Worm (Caenorhabditis elegans) whole organism, young adult: Measurements from ENCODE around the gene adah-1.
A peak's percentile ranks its signal among the peaks of the same experiment; 100 is the strongest.

Experiments used
- B0035.1 ChIP-seq: sonication (generic microtip); optimal IDR thresholded peaks from 2 replicates; lab custom pipeline; 2016; ENCODE audit warnings: missing genetic modification characterization, mild to moderate bottlenecking, missing compliant biosample characterization, missing genotype, missing genetic modification reagents
- B0336.3 ChIP-seq: fragments of 200-800 bp; sonication (Bioruptor generic); IDR thresholded peaks from 2 replicates; pipeline ENCODE4 v1.3.6; 2022; ENCODE audit warnings: missing genetic modification characterization, missing compliant biosample characterization
- C06A6.2 ChIP-seq: fragments of 200-800 bp; sonication (Bioruptor generic); conservative IDR thresholded peaks from 2 replicates; pipeline ENCODE4 v1.3.6; 2022; ENCODE audit warnings: missing genetic modification characterization, missing compliant biosample characterization
- F33H1.4 ChIP-seq: fragments of 200-800 bp; sonication (Bioruptor generic); IDR thresholded peaks from 2 replicates; pipeline ENCODE4 v1.3.6; 2022; ENCODE audit warnings: missing genetic modification reagents, missing genetic modification characterization, missing compliant biosample characterization
- T26A5.8 ChIP-seq: sonication (generic microtip); optimal IDR thresholded peaks from 2 replicates; lab custom pipeline; 2016; ENCODE audit warnings: missing genetic modification characterization, missing compliant biosample characterization
- Y67H2A.10 ChIP-seq: fragments of 200-800 bp; sonication (Bioruptor generic); conservative IDR thresholded peaks from 2 replicates; pipeline ENCODE4 v1.3.6; 2022; ENCODE audit warnings: missing genetic modification reagents, missing genetic modification characterization, missing compliant biosample characterization
- Y79H2A.3 ChIP-seq: fragments of 200-800 bp; sonication (Bioruptor generic); conservative IDR thresholded peaks from 2 replicates; pipeline ENCODE4 v1.3.6; 2022; ENCODE audit warnings: missing genetic modification reagents, missing genetic modification characterization, missing compliant biosample characterization
- Y95B8A.8 ChIP-seq: fragments of 200-800 bp; sonication (Bioruptor generic); IDR thresholded peaks from 2 replicates; pipeline ENCODE4 v1.3.6; 2022; ENCODE audit warnings: missing genetic modification reagents, missing genetic modification characterization, missing compliant biosample characterization
- akir-1 ChIP-seq: fragments of 200-800 bp; sonication (Bioruptor generic); optimal IDR thresholded peaks from 2 replicates; lab custom pipeline; 2018; ENCODE audit warnings: mild to moderate bottlenecking, missing genetic modification characterization, moderate library complexity, missing compliant biosample characterization
- atf-7 ChIP-seq: sonication (generic microtip); optimal IDR thresholded peaks from 2 replicates; lab custom pipeline; 2017; ENCODE audit warnings: mild to moderate bottlenecking, missing genetic modification characterization, missing compliant biosample characterization
- attf-5 ChIP-seq: fragments of 200-800 bp; sonication (Bioruptor generic); optimal IDR thresholded peaks from 2 replicates; lab custom pipeline; 2018; ENCODE audit warnings: mild to moderate bottlenecking, missing genetic modification characterization, missing compliant biosample characterization
- ccch-3 ChIP-seq: fragments of 200-800 bp; sonication (Bioruptor generic); optimal IDR thresholded peaks from 2 replicates; lab custom pipeline; 2018; ENCODE audit warnings: mild to moderate bottlenecking, missing genetic modification characterization, missing compliant biosample characterization
- cebp-1 ChIP-seq, 2 experiments: fragments of 200-800 bp in 1 of 2; sonication (Bioruptor generic) in 1 of 2; sonication (generic microtip) in 1 of 2; IDR thresholded peaks in 1 of 2; optimal IDR thresholded peaks in 1 of 2; 2 replicates each; pipeline versions ENCODE4 v1.3.6 to Lab custom; 2017 to 2022; ENCODE audit warnings: missing compliant biosample characterization in 2 of 2, missing genetic modification characterization in 2 of 2, mild to moderate bottlenecking in 1 of 2, missing genetic modification reagents in 1 of 2, moderate library complexity in 1 of 2
- ceh-100 ChIP-seq: fragments of 200-800 bp; sonication (Bioruptor generic); IDR thresholded peaks from 2 replicates; pipeline ENCODE4 v1.3.6; 2022; ENCODE audit warnings: missing genetic modification reagents, missing genetic modification characterization, missing compliant biosample characterization
- dox-1 ChIP-seq: fragments of 200-800 bp; sonication (Bioruptor generic); IDR thresholded peaks from 2 replicates; pipeline ENCODE4 v1.3.6; 2022; ENCODE audit warnings: missing genetic modification reagents, missing genetic modification characterization, missing compliant biosample characterization
- dpff-1 ChIP-seq: sonication (generic microtip); optimal IDR thresholded peaks from 2 replicates; lab custom pipeline; 2017; ENCODE audit warnings: mild to moderate bottlenecking, missing genetic modification characterization, missing compliant biosample characterization
- dpl-1 ChIP-seq: fragments of 150-350 bp; optimal IDR thresholded peaks from 2 replicates; lab custom pipeline; 2014; ENCODE audit warnings: missing biosample characterization, missing genetic modification reagents, missing genetic modification characterization
- egl-44 ChIP-seq: fragments of 200-800 bp; sonication (Bioruptor generic); IDR thresholded peaks from 2 replicates; pipeline ENCODE4 v1.3.6; 2022; ENCODE audit warnings: missing genetic modification reagents, missing genetic modification characterization, missing compliant biosample characterization
- egrh-3 ChIP-seq: fragments of 200-800 bp; sonication (Bioruptor generic); IDR thresholded peaks from 2 replicates; pipeline ENCODE4 v1.3.6; 2022; ENCODE audit warnings: missing genetic modification reagents, missing genetic modification characterization, missing compliant biosample characterization
- fkh-3 ChIP-seq: sonication (generic microtip); optimal IDR thresholded peaks from 2 replicates; lab custom pipeline; 2016; ENCODE audit warnings: mild to moderate bottlenecking, missing genetic modification characterization, missing compliant biosample characterization
- hsf-1 ChIP-seq: fragments of 200-800 bp; sonication (Bioruptor generic); IDR thresholded peaks from 2 replicates; pipeline ENCODE4 v1.3.6; 2022; ENCODE audit warnings: missing genetic modification reagents, missing genetic modification characterization, missing compliant biosample characterization
- lin-40 ChIP-seq: sonication (generic microtip); optimal IDR thresholded peaks from 2 replicates; lab custom pipeline; 2016; ENCODE audit warnings: missing genetic modification characterization, mild to moderate bottlenecking, missing compliant biosample characterization, missing genotype, missing genetic modification reagents
- mel-28 ChIP-seq: sonication (generic microtip); optimal IDR thresholded peaks from 2 replicates; lab custom pipeline; 2016; ENCODE audit warnings: borderline replicate concordance, mild to moderate bottlenecking, missing genetic modification characterization, missing compliant biosample characterization
- nfya-1 ChIP-seq: sonication (generic microtip); optimal IDR thresholded peaks from 2 replicates; lab custom pipeline; 2017; ENCODE audit warnings: antibody characterized with exemption, missing compliant biosample characterization, missing genetic modification characterization, borderline replicate concordance; ENCODE audit not compliant: insufficient read depth
- nhr-27 ChIP-seq: fragments of 200-800 bp; sonication (Bioruptor generic); optimal IDR thresholded peaks from 2 replicates; lab custom pipeline; 2018; ENCODE audit warnings: mild to moderate bottlenecking, missing genetic modification characterization, moderate library complexity, missing compliant biosample characterization
- nhr-80 ChIP-seq: sonication (generic microtip); optimal IDR thresholded peaks from 2 replicates; lab custom pipeline; 2016; ENCODE audit warnings: missing genetic modification characterization, missing compliant biosample characterization
- rcor-1 ChIP-seq: fragments of 200-800 bp; sonication (Bioruptor generic); IDR thresholded peaks from 2 replicates; pipeline ENCODE4 v1.3.6; 2022; ENCODE audit warnings: missing genetic modification reagents, missing genetic modification characterization, missing compliant biosample characterization
- rec-8 ChIP-seq, 2 experiments: sonication (generic microtip); optimal IDR thresholded peaks; 2 replicates each; lab custom pipeline; 2016; ENCODE audit warnings: mild to moderate bottlenecking in 2 of 2, missing genetic modification characterization in 2 of 2, missing genetic modification reagents in 2 of 2, missing genotype in 2 of 2, missing biosample characterization in 1 of 2, missing compliant biosample characterization in 1 of 2, moderate library complexity in 1 of 2
- repo-1 ChIP-seq: sonication (generic microtip); optimal IDR thresholded peaks from 2 replicates; lab custom pipeline; 2017; ENCODE audit warnings: mild to moderate bottlenecking, missing genetic modification characterization, missing compliant biosample characterization
- rpc-1 ChIP-seq, 2 experiments: fragments of 150-350 bp in 1 of 2; sonication (generic microtip) in 1 of 2; optimal IDR thresholded peaks; 2 replicates each; lab custom pipeline; 2014 to 2018; ENCODE audit warnings: missing biosample characterization in 1 of 2, missing genetic modification characterization in 1 of 2, missing genetic modification reagents in 1 of 2, missing genotype in 1 of 2
- sdz-38 ChIP-seq: sonication (generic microtip); optimal IDR thresholded peaks from 2 replicates; lab custom pipeline; 2016; ENCODE audit warnings: missing genotype, missing genetic modification characterization, missing compliant biosample characterization
- sea-2 ChIP-seq: fragments of 200-800 bp; sonication (Bioruptor generic); IDR thresholded peaks from 2 replicates; pipeline ENCODE4 v1.3.6; 2022; ENCODE audit warnings: missing genetic modification characterization, missing compliant biosample characterization
- snpc-1.1 ChIP-seq: sonication (generic microtip); optimal IDR thresholded peaks from 2 replicates; lab custom pipeline; 2017; ENCODE audit warnings: missing genetic modification characterization, mild to moderate bottlenecking, missing compliant biosample characterization, antibody characterized with exemption, moderate library complexity, missing genotype, missing genetic modification reagents; ENCODE audit not compliant: insufficient read depth
- snpc-4 ChIP-seq, 5 experiments: fragments of 150-350 bp in 1 of 5; sonication (generic microtip) in 4 of 5; optimal IDR thresholded peaks; 2 replicates each; lab custom pipeline; 2014 to 2018; ENCODE audit warnings: missing genetic modification characterization in 5 of 5, missing biosample characterization in 3 of 5, antibody characterized with exemption in 2 of 5, mild to moderate bottlenecking in 2 of 5, missing compliant biosample characterization in 2 of 5, missing genotype in 2 of 5, moderate library complexity in 2 of 5, missing genetic modification reagents in 1 of 5
- unc-62 ChIP-seq: fragments of 150-350 bp; optimal IDR thresholded peaks from 2 replicates; lab custom pipeline; 2014; ENCODE audit warnings: missing biosample characterization, missing genetic modification reagents, missing genetic modification characterization
- ztf-18 ChIP-seq: sonication (generic microtip); optimal IDR thresholded peaks from 2 replicates; lab custom pipeline; 2016; ENCODE audit warnings: missing genotype, mild to moderate bottlenecking, missing genetic modification characterization, missing compliant biosample characterization
- ztf-22 ChIP-seq: fragments of 200-800 bp; sonication (Bioruptor generic); optimal IDR thresholded peaks from 2 replicates; lab custom pipeline; 2018; ENCODE audit warnings: mild to moderate bottlenecking, missing genetic modification characterization, moderate library complexity, missing compliant biosample characterization
- ztf-25 ChIP-seq: fragments of 200-800 bp; sonication (Bioruptor generic); IDR thresholded peaks from 2 replicates; pipeline ENCODE4 v1.3.6; 2022; ENCODE audit warnings: missing genetic modification reagents, missing genetic modification characterization, missing compliant biosample characterization
- ztf-28 ChIP-seq: fragments of 200-800 bp; sonication (Bioruptor generic); IDR thresholded peaks from 2 replicates; pipeline ENCODE4 v1.3.6; 2022; ENCODE audit warnings: missing genetic modification reagents, missing genetic modification characterization, missing compliant biosample characterization
- ztf-3 ChIP-seq: fragments of 200-800 bp; sonication (Bioruptor generic); optimal IDR thresholded peaks from 2 replicates; lab custom pipeline; 2018; ENCODE audit warnings: mild to moderate bottlenecking, missing genetic modification characterization, missing compliant biosample characterization
- ztf-6 ChIP-seq: fragments of 200-800 bp; sonication (Bioruptor generic); IDR thresholded peaks from 2 replicates; pipeline ENCODE4 v1.3.6; 2022; ENCODE audit warnings: missing genetic modification reagents, missing genetic modification characterization, missing compliant biosample characterization

Gene adah-1

ce11 chrIV:6978625-6979024, 45.4 kb upstream of the adah-1 start (continued):
- TF ChIP-seq egl-44 (GFP tag; lab: Robert Waterston, UW) (0 out of 2 replicates have a peak, but pooled peaks have one; percentile 13), ztf-22 (GFP tag; lab: Kevin White, UChicago) (no peak), ztf-25 (no peak), dpl-1 (GFP tag; lab: Kevin White, UChicago) (no peak)

- TF ChIP-seq F33H1.4 (GFP tag; lab: Robert Waterston, UW): no peak
- no peak for TF ChIP-seq ceh-100 (GFP tag; lab: Robert Waterston, UW)
- TF ChIP-seq akir-1 (GFP tag; lab: Kevin White, UChicago): no peak
- no peak for TF ChIP-seq Y95B8A.8
- TF ChIP-seq hsf-1 (GFP tag; lab: Robert Waterston, UW): no peak
- no peak for TF ChIP-seq egl-44 (GFP tag; lab: Robert Waterston, UW)
- TF ChIP-seq fkh-3 (tag; lab: Kevin White, UChicago): no peak
- no peak for TF ChIP-seq ztf-3 (GFP tag; lab: Kevin White, UChicago)
- TF ChIP-seq snpc-1.1: no peak
- TF ChIP-seq lin-40: no peak
- TF ChIP-seq dpff-1: no peak
These were observed 39.3 kb upstream of the adah-1 start for ce11 chrIV:6984449-6985380.

ce11 chrIV:6986835-6987234, 37.2 kb upstream of the adah-1 start, which contains the start of gene prkl-1:
prkl-1 (minus strand) TSS chrIV:6986935.
- no peak for TF ChIP-seq ztf-28 (GFP tag; lab: Robert Waterston, UW)
- no peak for TF ChIP-seq B0336.3 (GFP tag; lab: Robert Waterston, UW)
- TF ChIP-seq B0035.1: no peak
- no peak for TF ChIP-seq rpc-1 (optimal IDR thresholded peaks at IDR 0.05; lab: Kevin White, UChicago)
- no peak for TF ChIP-seq rpc-1 (tag; optimal IDR thresholded peaks at IDR 0.05; lab: Kevin White, UChicago)
- TF ChIP-seq ztf-18: no peak
- no peak for TF ChIP-seq atf-7 (tag; lab: Kevin White, UChicago)
- TF ChIP-seq rec-8 (tag; optimal IDR thresholded peaks at IDR 0.05; lab: Kevin White, UChicago): no peak
- TF ChIP-seq repo-1 (tag; lab: Kevin White, UChicago): no peak
- no peak for TF ChIP-seq egrh-3
- TF ChIP-seq hsf-1 (GFP tag; lab: Robert Waterston, UW): no peak
- no peak for TF ChIP-seq Y95B8A.8
- TF ChIP-seq sea-2 (GFP tag; lab: Robert Waterston, UW): no peak
- TF ChIP-seq nhr-80 (tag; lab: Kevin White, UChicago): no peak
- no peak for TF ChIP-seq nfya-1
- TF ChIP-seq nhr-27 (tag; lab: Kevin White, UChicago): no peak
- TF ChIP-seq T26A5.8 (tag; lab: Kevin White, UChicago): no peak
- no peak for TF ChIP-seq cebp-1 (GFP tag; IDR thresholded peaks at IDR 0.05; lab: Robert Waterston, UW)
- no peak for TF ChIP-seq cebp-1 (tag; optimal IDR thresholded peaks at IDR 0.05; lab: Kevin White, UChicago)
- no peak for TF ChIP-seq ccch-3
- TF ChIP-seq, all 124 proteins: peak for 0

- no peak for TF ChIP-seq mel-28 (tag; lab: Kevin White, UChicago)
- TF ChIP-seq Y67H2A.10 (GFP tag; lab: Robert Waterston, UW): no peak
- TF ChIP-seq Y79H2A.3: no peak
- TF ChIP-seq hsf-1 (GFP tag; lab: Robert Waterston, UW): no peak
- TF ChIP-seq snpc-1.1: no peak
- no peak for TF ChIP-seq nhr-27 (tag; lab: Kevin White, UChicago)
- TF ChIP-seq unc-62 (GFP tag; lab: Kevin White, UChicago): no peak
- TF ChIP-seq sdz-38 (tag; lab: Kevin White, UChicago): no peak
- TF ChIP-seq snpc-4 (GFP tag; optimal IDR thresholded peaks at IDR 0.05; lab: Kevin White, UChicago): no peak
- TF ChIP-seq snpc-4 (tag; optimal IDR thresholded peaks at IDR 0.05; lab: Kevin White, UChicago): no peak
- no peak for TF ChIP-seq attf-5 (GFP tag; lab: Kevin White, UChicago)
- TF ChIP-seq ztf-6 (GFP tag; lab: Robert Waterston, UW): no peak
- no peak for TF ChIP-seq rcor-1 (GFP tag; lab: Robert Waterston, UW)
- no peak for TF ChIP-seq dox-1 (GFP tag; lab: Robert Waterston, UW)
- TF ChIP-seq C06A6.2 (GFP tag; lab: Robert Waterston, UW): no peak
These were observed 32.9 kb upstream of the adah-1 start for ce11 chrIV:6991070-6991469.
